Worm (Caenorhabditis elegans): Measurements from ENCODE around the gene srd-10.
"Not testable (repeated sequence)": the region's sequence is repeated elsewhere in the genome, so short reads cannot be mapped to it uniquely, and the experiment has no call there.

DNA sequence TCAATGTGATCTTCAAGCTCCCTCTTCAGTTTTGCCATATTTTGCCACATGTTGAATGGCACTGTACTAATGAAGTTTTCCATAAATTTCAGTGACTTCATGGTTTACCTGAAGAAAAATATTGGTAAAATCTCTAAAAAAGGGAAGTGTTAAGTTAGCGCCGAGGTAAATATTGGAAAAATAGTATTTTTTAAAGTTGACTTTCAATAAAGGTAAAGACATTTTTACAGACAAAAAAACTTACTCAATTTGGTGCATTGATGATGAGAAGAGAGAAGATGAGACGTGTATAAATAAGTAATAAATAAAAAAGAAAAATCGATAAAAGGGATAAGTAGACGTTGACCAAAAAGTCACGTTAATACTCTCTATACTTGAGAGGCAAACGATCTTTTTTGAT lies 23.0 kb downstream of the srd-10 start, which contains the start of gene Y45F10B.9:
- not testable (repeated sequence) for TF ChIP-seq mdl-1 (tag; optimal IDR thresholded peaks at IDR 0.05); nhr-28 (tag; optimal IDR thresholded peaks at IDR 0.05); ama-1 (optimal IDR thresholded peaks at IDR 0.05); ceh-9 (tag; optimal IDR thresholded peaks at IDR 0.05); daf-12 (tag; optimal IDR thresholded peaks at IDR 0.05); nhr-237 (tag; optimal IDR thresholded peaks at IDR 0.05); nfya-1 (tag; optimal IDR thresholded peaks at IDR 0.05; ENCODE audit: insufficient read depth); ceh-82 (tag; optimal IDR thresholded peaks at IDR 0.05); ztf-4 (tag; optimal IDR thresholded peaks at IDR 0.05); fkh-10 (GFP tag; optimal IDR thresholded peaks at IDR 0.05); nhr-76 (tag; optimal IDR thresholded peaks at IDR 0.05); lin-39 (tag; optimal IDR thresholded peaks at IDR 0.05); lin-15B (tag; optimal IDR thresholded peaks at IDR 0.05)
